Worm (Caenorhabditis elegans): ENCODE data around the gene taf-13.

ce11 chrII:10592452-10592851, 13.0 kb downstream of the taf-13 start, which contains the start of gene crn-5:
- TF ChIP-seq lin-39 (tag; optimal IDR thresholded peaks at IDR 0.05) (no peak), ama-1 (optimal IDR thresholded peaks at IDR 0.05) (no peak), Y116A8C.19 (tag; optimal IDR thresholded peaks at IDR 0.05; ENCODE audit: borderline replicate concordance) (no peak)
